Worm (Caenorhabditis elegans) whole organism, L4 larva: ENCODE measurements around the gene ttr-43.

ENCODE experiments used
- T26A8.4 ChIP-seq: fragments of 200-800 bp; sonication (Bioruptor generic); IDR thresholded peaks from 2 replicates; pipeline ENCODE4 v1.3.6; 2022; ENCODE audit warnings: missing genetic modification characterization, missing compliant biosample characterization
- Y5F2A.4 ChIP-seq: fragments of 200-800 bp; sonication (Bioruptor generic); optimal IDR thresholded peaks from 2 replicates; lab custom pipeline; 2018; ENCODE audit warnings: mild to moderate bottlenecking, missing genetic modification characterization, missing compliant biosample characterization
- aha-1 ChIP-seq: fragments of 150-350 bp; peaks from one replicate; lab custom pipeline; 2014; ENCODE audit warnings: missing biosample characterization, missing genetic modification characterization
- ama-1 ChIP-seq: fragments of 150-350 bp; optimal IDR thresholded peaks from 2 replicates; lab custom pipeline; 2014; ENCODE audit warnings: inconsistent platforms, mixed read lengths
- daf-19 ChIP-seq: fragments of 200-800 bp; sonication (Bioruptor generic); conservative IDR thresholded peaks from 2 replicates; pipeline ENCODE4 v1.3.6; 2022; ENCODE audit warnings: missing genetic modification characterization, missing compliant biosample characterization
- daf-8 ChIP-seq: fragments of 200-800 bp; sonication (Bioruptor generic); IDR thresholded peaks from 2 replicates; pipeline ENCODE4 v1.3.6; 2022; ENCODE audit warnings: missing genetic modification characterization, missing compliant biosample characterization
- dmd-6 ChIP-seq: fragments of 200-800 bp; sonication (Bioruptor generic); IDR thresholded peaks from 2 replicates; pipeline ENCODE4 v1.3.6; 2022; ENCODE audit warnings: missing genetic modification reagents, missing genetic modification characterization, missing compliant biosample characterization
- dpl-1 ChIP-seq: fragments of 150-350 bp; optimal IDR thresholded peaks from 2 replicates; lab custom pipeline; 2014; ENCODE audit warnings: missing biosample characterization, missing genetic modification reagents, missing genetic modification characterization
- duxl-1 ChIP-seq: sonication (generic microtip); optimal IDR thresholded peaks from 2 replicates; lab custom pipeline; 2016; ENCODE audit warnings: mild to moderate bottlenecking, missing genetic modification characterization, moderate library complexity, missing compliant biosample characterization; ENCODE audit not compliant: poor library complexity
- egl-43 ChIP-seq: fragments of 200-800 bp; sonication (Bioruptor generic); IDR thresholded peaks from 2 replicates; pipeline ENCODE4 v1.3.6; 2022; ENCODE audit warnings: missing genetic modification reagents, missing genetic modification characterization, missing compliant biosample characterization
- hlh-11 ChIP-seq: fragments of 200-800 bp; sonication (Bioruptor generic); optimal IDR thresholded peaks from 2 replicates; lab custom pipeline; 2018; ENCODE audit warnings: mild to moderate bottlenecking, missing genetic modification characterization, missing compliant biosample characterization
- hlh-30 ChIP-seq: sonication (generic microtip); optimal IDR thresholded peaks from 2 replicates; lab custom pipeline; 2017; ENCODE audit warnings: antibody characterized with exemption, mild to moderate bottlenecking, missing genetic modification characterization, missing compliant biosample characterization; ENCODE audit not compliant: insufficient read depth
- jun-1 ChIP-seq: fragments of 150-350 bp; optimal IDR thresholded peaks from 2 replicates; lab custom pipeline; 2014; ENCODE audit warnings: missing biosample characterization, missing genetic modification reagents, missing genetic modification characterization
- lim-7 ChIP-seq: fragments of 200-800 bp; sonication (Bioruptor generic); IDR thresholded peaks from 2 replicates; pipeline ENCODE4 v1.3.6; 2022; ENCODE audit warnings: missing genetic modification characterization, missing compliant biosample characterization
- lin-29 ChIP-seq: fragments of 200-800 bp; sonication (Bioruptor generic); IDR thresholded peaks from 2 replicates; pipeline ENCODE4 v1.3.6; 2022; ENCODE audit warnings: missing genetic modification reagents, missing genetic modification characterization, missing compliant biosample characterization
- madf-5 ChIP-seq, 2 experiments: fragments of 200-800 bp; sonication (Bioruptor generic); IDR thresholded peaks; 2 replicates each; pipeline ENCODE4 v1.3.6; 2022; ENCODE audit warnings: missing compliant biosample characterization in 2 of 2, missing genetic modification characterization in 2 of 2
- mdl-1 ChIP-seq, 2 experiments: fragments of 150-350 bp in 1 of 2; sonication (generic microtip) in 1 of 2; optimal IDR thresholded peaks; 2 replicates each; lab custom pipeline; 2014 to 2017; ENCODE audit warnings: missing biosample characterization in 2 of 2, missing genetic modification characterization in 2 of 2
- mep-1 ChIP-seq: fragments of 150-350 bp; sonication (generic microtip); optimal IDR thresholded peaks from 3 replicates; lab custom pipeline; 2014; ENCODE audit warnings: missing biosample characterization, missing genetic modification characterization
- mxl-3 ChIP-seq: fragments of 200-800 bp; sonication (Bioruptor generic); optimal IDR thresholded peaks from 2 replicates; lab custom pipeline; 2018; ENCODE audit warnings: mild to moderate bottlenecking, missing genetic modification characterization, missing compliant biosample characterization
- nhr-102 ChIP-seq: sonication (generic microtip); optimal IDR thresholded peaks from 2 replicates; lab custom pipeline; 2016; ENCODE audit warnings: mild to moderate bottlenecking, missing genetic modification characterization, moderate library complexity, missing compliant biosample characterization
- nhr-25 ChIP-seq: sonication (generic microtip); optimal IDR thresholded peaks from 2 replicates; lab custom pipeline; 2017; ENCODE audit warnings: missing genetic modification characterization, mild to moderate bottlenecking, missing compliant biosample characterization, antibody characterized with exemption, moderate library complexity, borderline replicate concordance; ENCODE audit not compliant: insufficient read depth
- nhr-28 ChIP-seq: fragments of 150-350 bp; optimal IDR thresholded peaks from 2 replicates; lab custom pipeline; 2014; ENCODE audit warnings: missing biosample characterization, missing genetic modification characterization
- nhr-41 ChIP-seq: fragments of 200-800 bp; sonication (Bioruptor generic); IDR thresholded peaks from 2 replicates; pipeline ENCODE4 v1.3.6; 2022; ENCODE audit warnings: missing genetic modification reagents, missing genetic modification characterization, missing compliant biosample characterization
- nhr-48 ChIP-seq: sonication (generic microtip); optimal IDR thresholded peaks from 2 replicates; lab custom pipeline; 2016; ENCODE audit warnings: mild to moderate bottlenecking, missing genetic modification characterization, missing compliant biosample characterization
- nhr-6 ChIP-seq: fragments of 150-350 bp; optimal IDR thresholded peaks from 2 replicates; lab custom pipeline; 2014; ENCODE audit warnings: missing biosample characterization, missing genetic modification characterization
- nhr-76 ChIP-seq: fragments of 150-350 bp; optimal IDR thresholded peaks from 2 replicates; lab custom pipeline; 2014; ENCODE audit warnings: missing biosample characterization, missing genetic modification characterization
- nhr-77 ChIP-seq: fragments of 150-350 bp; optimal IDR thresholded peaks from 2 replicates; lab custom pipeline; 2014; ENCODE audit warnings: missing biosample characterization, missing genetic modification characterization
- php-3 ChIP-seq: fragments of 200-800 bp; sonication (Bioruptor generic); IDR thresholded peaks from 2 replicates; pipeline ENCODE4 v1.3.6; 2022; ENCODE audit warnings: missing genetic modification reagents, missing genetic modification characterization, missing compliant biosample characterization
- spr-3 ChIP-seq: fragments of 200-800 bp; sonication (Bioruptor generic); optimal IDR thresholded peaks from 2 replicates; lab custom pipeline; 2018; ENCODE audit warnings: mild to moderate bottlenecking, missing genetic modification characterization, missing compliant biosample characterization
- tra-1 ChIP-seq: fragments of 200-800 bp; sonication (Bioruptor generic); IDR thresholded peaks from 2 replicates; pipeline ENCODE4 v1.3.6; 2022; ENCODE audit warnings: missing genetic modification reagents, missing genetic modification characterization, missing compliant biosample characterization
- unc-62 ChIP-seq, 3 experiments: fragments of 150-350 bp in 1 of 3; sonication (generic microtip); optimal IDR thresholded peaks in 2 of 3; peaks in 1 of 3; 1 replicate in 1 of 3; 2 replicates in 2 of 3; lab custom pipeline; 2014 to 2017; ENCODE audit warnings: missing biosample characterization in 3 of 3, missing genetic modification characterization in 3 of 3, missing genetic modification reagents in 3 of 3, missing genotype in 1 of 3
- zfp-3 ChIP-seq: fragments of 200-800 bp; sonication (Bioruptor generic); conservative IDR thresholded peaks from 2 replicates; pipeline ENCODE4 v1.3.6; 2022; ENCODE audit warnings: missing genetic modification reagents, missing genetic modification characterization, missing compliant biosample characterization
- ztf-11 ChIP-seq: fragments of 150-350 bp; optimal IDR thresholded peaks from 2 replicates; lab custom pipeline; 2014; ENCODE audit warnings: missing biosample characterization, missing genetic modification characterization

The ttr-43 gene

DNA sequence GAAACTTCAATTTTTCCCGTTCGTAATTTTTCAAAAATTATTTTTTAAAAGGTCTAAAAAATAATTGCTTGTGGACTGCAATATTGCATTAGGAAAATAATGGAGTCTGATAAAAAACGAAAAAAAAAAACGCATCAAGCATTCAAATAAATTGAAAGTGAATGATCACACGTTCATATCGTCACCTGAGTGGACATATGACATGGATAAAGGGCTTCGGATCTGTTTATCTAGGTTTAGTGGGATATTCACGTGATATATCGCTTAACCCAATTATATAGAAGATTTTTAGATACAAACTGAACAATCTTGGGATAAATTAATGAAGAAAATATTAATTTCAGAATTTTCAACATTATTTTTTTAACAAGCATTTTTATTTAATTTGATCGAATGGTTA is 39.7 kb downstream of the ttr-43 start:
- no peak for TF ChIP-seq nhr-6
- no peak for TF ChIP-seq jun-1 (tag; lab: Kevin White, UChicago)
- TF ChIP-seq hlh-30 (tag; lab: Kevin White, UChicago), result peak; percentile 67
- TF ChIP-seq aha-1 (tag; lab: Kevin White, UChicago), result peak; percentile 45
- TF ChIP-seq, all 104 proteins: peak for 2

DNA sequence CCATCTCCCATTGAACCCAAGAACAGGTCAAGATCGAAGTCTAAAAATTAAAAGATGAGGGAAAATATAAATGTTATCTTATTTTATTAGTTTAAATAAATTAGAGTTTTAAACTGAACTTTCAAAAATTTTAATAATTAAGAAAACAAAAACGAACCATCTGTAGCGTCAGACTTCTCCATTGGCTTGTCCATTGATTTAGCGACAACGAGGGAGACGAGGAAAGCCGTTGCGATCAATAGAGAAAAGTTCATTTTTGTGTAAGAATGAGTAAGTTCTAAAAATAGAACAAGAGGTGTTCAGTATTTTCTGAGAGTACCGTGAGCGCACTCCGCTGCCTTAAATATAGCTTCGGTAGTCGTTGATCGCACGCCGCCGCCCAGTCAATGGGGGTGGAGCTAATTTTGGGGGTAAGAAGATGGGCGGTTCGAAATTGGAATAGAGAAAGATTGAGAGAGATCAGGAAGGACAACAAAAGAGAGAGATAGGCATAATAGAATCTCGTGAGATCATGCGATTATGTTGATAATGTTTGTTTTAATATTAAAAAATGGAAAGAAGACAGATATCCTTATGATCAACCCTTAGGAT is 40.4 kb downstream of the ttr-43 start, which contains the start of gene F45D3.3:
TSS of gene F45D3.3 (minus strand) at position 350 of the 591 bp plus-strand sequence.
- TF ChIP-seq nhr-28 (tag; lab: Kevin White, UChicago) (peak; percentile 30), daf-19 (GFP tag; lab: Robert Waterston, UW) (no peak), hlh-30 (tag; lab: Kevin White, UChicago) (peak; percentile 13), nhr-48 (tag; lab: Kevin White, UChicago) (no peak), nhr-41 (GFP tag; lab: Robert Waterston, UW) (no peak), php-3 (GFP tag; lab: Robert Waterston, UW) (0 out of 2 replicates have a peak, but pooled peaks have one; percentile 31), mdl-1 (tag; optimal IDR thresholded peaks at IDR 0.05; lab: Kevin White, UChicago) (peak; percentile 18 to 58), madf-5 (GFP tag; IDR thresholded peaks at IDR 0.05; lab: Robert Waterston, UW) (no peak), ama-1 (lab: Kevin White, UChicago) (peak; percentile 93), hlh-11 (tag; lab: Kevin White, UChicago) (peak; percentile 48), duxl-1 (tag; lab: Kevin White, UChicago) (no peak), dpl-1 (GFP tag; lab: Kevin White, UChicago) (no peak), daf-8 (GFP tag; lab: Robert Waterston, UW) (no peak), mxl-3 (peak; percentile 28), dmd-6 (GFP tag; lab: Robert Waterston, UW) (no peak)
- TF ChIP-seq, all 104 proteins: peak for 7

DNA sequence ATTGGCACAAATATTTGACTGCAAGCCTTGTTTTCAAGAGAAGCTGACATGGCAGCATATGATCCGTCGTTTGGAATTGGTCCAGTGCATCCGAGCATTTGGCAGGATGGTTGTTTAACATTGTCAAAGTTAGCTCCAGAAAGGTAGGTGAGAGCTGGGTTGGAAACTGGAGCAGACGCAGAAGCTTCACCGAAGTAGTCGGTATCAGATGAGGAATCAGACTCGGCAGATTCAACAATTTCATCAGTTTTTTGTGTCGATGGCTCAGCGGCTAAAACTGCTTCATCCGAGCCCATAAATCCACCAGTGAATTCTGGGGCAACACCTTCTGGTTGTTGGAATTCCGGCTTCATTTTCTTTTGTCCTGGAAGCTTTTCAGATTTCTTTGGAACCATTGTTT is 40.9 kb downstream of the ttr-43 start:
- TF ChIP-seq aha-1 (tag; lab: Kevin White, UChicago), result peak; percentile 68
- 0 out of 2 replicates have a peak, but pooled peaks have one; percentile 26 for TF ChIP-seq egl-43 (GFP tag; lab: Robert Waterston, UW)
- TF ChIP-seq spr-3 (GFP tag; lab: Kevin White, UChicago), result peak; percentile 18
- 0 out of 2 replicates have a peak, but pooled peaks have one; percentile 20 for TF ChIP-seq lim-7 (GFP tag; lab: Robert Waterston, UW)
- TF ChIP-seq ama-1 (lab: Kevin White, UChicago), result peak; percentile 71
- TF ChIP-seq Y5F2A.4, result no peak
- TF ChIP-seq unc-62 (GFP tag; optimal IDR thresholded peaks at IDR 0.05 in 1 of 2; lab: Kevin White, UChicago), result peak in 1 of 2 experiments; percentile 39
- no peak for TF ChIP-seq unc-62 (tag; optimal IDR thresholded peaks at IDR 0.05; lab: Kevin White, UChicago)
- peak; percentile 29 for TF ChIP-seq nhr-6
- TF ChIP-seq nhr-76 (tag; lab: Kevin White, UChicago), result no peak

DNA sequence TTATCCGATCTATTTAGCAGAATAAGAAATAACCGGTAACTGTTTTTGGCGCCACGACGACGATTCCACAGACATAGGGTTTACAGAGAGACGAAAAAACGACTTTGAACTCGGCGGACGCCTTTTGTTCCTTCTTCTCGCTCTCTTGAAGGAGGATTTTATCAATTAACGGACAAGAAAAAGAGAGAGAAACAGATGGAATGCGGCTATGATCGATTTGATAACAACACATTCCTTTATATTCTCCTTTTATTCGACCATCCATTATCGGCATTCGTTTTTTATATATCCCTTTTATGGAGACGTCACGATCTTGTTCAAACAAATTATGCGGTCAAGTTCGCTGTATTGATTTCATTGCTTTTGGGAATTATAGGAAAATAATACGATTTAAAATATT is 41.7 kb downstream of the ttr-43 start:
- TF ChIP-seq nhr-102 (tag; lab: Kevin White, UChicago) (peak; percentile 54), nhr-28 (tag; lab: Kevin White, UChicago) (peak; percentile 55), nhr-77 (peak; percentile 14), mxl-3 (peak; percentile 11), nhr-25 (tag; lab: Kevin White, UChicago) (peak; percentile 34), T26A8.4 (GFP tag; lab: Robert Waterston, UW) (peak; percentile 90), nhr-6 (peak; percentile 4), zfp-3 (GFP tag; lab: Robert Waterston, UW) (peak; percentile 74; the same call in 1 of the 2 replicates), ama-1 (lab: Kevin White, UChicago) (peak; percentile 87), aha-1 (tag; lab: Kevin White, UChicago) (peak; percentile 93), mdl-1 (tag; optimal IDR thresholded peaks at IDR 0.05; lab: Kevin White, UChicago) (peak in 1 of 2 experiments; percentile 51), hlh-11 (tag; lab: Kevin White, UChicago) (peak; percentile 46), lin-29 (GFP tag; lab: Robert Waterston, UW) (no peak), tra-1 (no peak), ztf-11 (no peak), mep-1 (tag; lab: Kevin White, UChicago) (peak; percentile 14)
